Fruit fly (Drosophila melanogaster): ENCODE measurements around the gene unc-4.

DNA sequence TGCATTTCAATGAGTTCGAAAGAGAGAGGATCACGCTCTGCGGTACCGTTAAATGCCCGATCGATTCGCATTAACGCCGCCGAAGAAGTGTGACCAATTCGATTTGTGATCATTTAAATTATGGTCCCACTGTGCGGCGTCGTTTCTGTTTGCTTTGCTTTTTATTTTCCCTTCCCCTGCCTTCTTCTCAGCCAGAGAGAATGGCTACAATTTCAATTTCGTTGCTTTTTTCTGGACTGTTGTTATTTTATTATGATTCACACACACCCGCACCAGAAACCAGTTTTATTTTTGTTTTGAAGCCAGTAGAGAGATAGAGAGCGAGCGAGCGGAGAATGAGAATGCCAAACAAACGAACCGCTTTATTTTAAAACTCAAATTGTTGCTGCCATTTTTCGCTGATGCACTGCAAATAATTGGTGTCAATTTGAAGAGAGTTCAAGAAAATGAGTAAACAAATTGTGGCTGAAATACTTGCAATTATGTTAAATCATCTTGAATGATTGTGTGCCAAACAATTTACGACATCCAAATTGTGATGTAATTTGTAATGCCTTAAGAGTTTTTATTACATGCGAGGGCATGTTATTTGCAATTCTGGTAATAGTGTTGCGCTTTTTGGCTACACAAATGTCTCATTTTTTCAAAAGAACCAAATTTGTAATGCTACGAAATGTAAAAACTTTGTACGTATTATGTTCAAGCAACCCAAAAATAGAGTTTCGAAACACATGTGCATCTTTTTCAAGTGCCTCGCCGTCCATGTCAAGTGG, 25.6 kb upstream of the unc-4 start:
- TF ChIP-seq CTCF (optimal IDR thresholded peaks at IDR 0.05) (no peak), CG8478 (optimal IDR thresholded peaks at IDR 0.05) (no peak)
